Worm (Caenorhabditis elegans): ENCODE measurements around the gene F01D5.10.

Gene F01D5.10

DNA sequence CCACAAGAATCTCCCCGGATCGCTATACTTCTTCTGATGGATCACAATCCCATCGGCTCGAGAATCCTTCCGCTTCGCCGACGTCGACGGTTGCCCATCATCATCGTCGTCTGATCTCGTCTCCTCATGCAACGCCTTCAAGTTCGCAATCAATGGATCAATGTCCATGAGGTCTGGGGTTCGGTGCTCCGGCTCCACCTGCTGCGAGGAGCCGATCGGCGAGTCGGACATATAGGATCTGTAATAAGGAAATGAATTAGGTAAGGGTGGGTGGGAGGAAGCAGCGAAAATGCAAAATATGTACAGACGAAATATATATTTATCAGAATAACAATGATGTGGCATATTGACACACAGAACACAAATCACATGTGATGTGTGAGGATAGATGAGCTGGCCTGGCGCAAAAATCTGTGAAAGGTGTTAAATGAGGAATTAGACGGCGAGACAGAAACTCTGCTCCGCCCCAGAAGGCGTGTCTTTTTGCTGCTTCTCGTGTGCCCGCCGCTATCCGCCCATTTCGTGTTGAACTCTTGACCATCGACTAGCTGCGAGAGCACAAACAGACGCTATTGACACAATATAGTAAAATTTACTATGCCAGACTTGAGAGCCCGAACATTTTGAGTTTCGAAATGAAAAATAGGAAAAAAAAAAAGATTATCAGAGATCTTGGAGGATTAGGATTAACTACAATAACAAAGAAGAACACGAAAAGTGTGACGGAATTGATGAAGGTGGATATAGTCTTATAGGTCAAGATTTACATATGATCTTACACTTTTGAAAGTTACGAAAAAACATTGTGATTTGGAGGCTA lies 16.6 kb upstream of the F01D5.10 start (continued):
- TF ChIP-seq php-3 (GFP tag; IDR thresholded peaks at IDR 0.05) (no peak), hlh-30 (tag; optimal IDR thresholded peaks at IDR 0.05; ENCODE audit: insufficient read depth) (peak; percentile 25), jun-1 (tag; optimal IDR thresholded peaks at IDR 0.05) (no peak), lin-13 (GFP tag; optimal IDR thresholded peaks at IDR 0.05) (no peak), nhr-111 (GFP tag; optimal IDR thresholded peaks at IDR 0.05) (no peak), ctbp-1 (GFP tag; IDR thresholded peaks at IDR 0.05) (no peak), hif-1 (tag; optimal IDR thresholded peaks at IDR 0.05) (peak in 1 of 2 experiments; percentile 1), saeg-2 (GFP tag; IDR thresholded peaks at IDR 0.05) (no peak), skn-1 (tag; optimal IDR thresholded peaks at IDR 0.05) (no peak), hmg-1.1 (GFP tag; IDR thresholded peaks at IDR 0.05) (no peak; the same call in 1 of the 2 replicates), zfp-2 (tag; optimal IDR thresholded peaks at IDR 0.05) (no peak), lim-7 (GFP tag; IDR thresholded peaks at IDR 0.05) (no peak), ztf-7 (tag; optimal IDR thresholded peaks at IDR 0.05) (no peak), arid-1 (GFP tag; conservative IDR thresholded peaks at IDR 0.05) (no peak), aha-1 (tag) (peak; percentile 95), T20F7.1 (GFP tag; optimal IDR thresholded peaks at IDR 0.05) (no peak), attf-4 (tag; optimal IDR thresholded peaks at IDR 0.05) (no peak), nhr-28 (tag; optimal IDR thresholded peaks at IDR 0.05) (no peak), zfp-3 (GFP tag; conservative IDR thresholded peaks at IDR 0.05) (no peak), lir-3 (tag; optimal IDR thresholded peaks at IDR 0.05) (no peak), rbr-2 (tag; optimal IDR thresholded peaks at IDR 0.05) (peak; percentile 15), Y75B8A.6 (GFP tag; IDR thresholded peaks at IDR 0.05) (no peak), zip-2 (tag; optimal IDR thresholded peaks at IDR 0.05) (no peak)

DNA sequence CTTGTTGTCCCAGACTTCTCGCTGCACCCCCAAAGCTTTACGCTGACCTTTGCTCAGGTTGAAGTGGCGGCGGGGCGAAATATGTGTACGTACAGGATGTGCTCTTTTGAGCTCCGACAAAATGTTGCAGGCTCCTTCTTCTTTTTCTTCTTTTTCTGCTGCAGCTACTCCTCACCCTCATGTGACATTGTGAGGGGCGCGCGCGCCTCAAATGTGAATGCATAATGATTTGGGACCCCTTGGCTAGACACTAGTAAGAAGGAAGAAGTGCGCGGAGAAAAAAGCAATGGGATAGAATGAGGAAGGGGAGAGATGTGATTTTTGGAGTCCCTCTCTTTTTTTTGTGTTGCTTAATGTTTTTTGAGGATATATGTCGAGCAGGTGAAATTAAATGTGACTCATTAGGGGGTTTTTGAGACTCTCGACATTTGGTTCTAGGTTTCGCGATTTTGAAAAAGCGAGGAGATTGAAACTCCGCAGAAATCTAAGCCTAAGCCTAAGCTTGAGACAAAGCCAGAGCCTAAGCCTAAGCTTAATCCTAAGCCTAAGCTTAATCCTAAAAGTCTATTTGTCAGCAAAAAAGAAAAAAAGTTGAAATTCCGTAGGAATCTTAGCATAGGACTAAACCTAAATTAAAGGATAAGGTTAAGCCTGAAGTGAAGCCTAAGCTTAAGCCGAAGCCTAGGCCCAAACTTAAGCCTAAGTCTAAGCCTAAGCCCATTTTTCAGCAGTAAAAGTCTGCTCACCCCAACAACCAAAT lies 15.8 kb upstream of the F01D5.10 start:
- no peak for TF ChIP-seq Y5F2A.4 (GFP tag; optimal IDR thresholded peaks at IDR 0.05)
- no peak for TF ChIP-seq ceh-32 (tag; optimal IDR thresholded peaks at IDR 0.05; ENCODE audit: poor library complexity)
- no peak for TF ChIP-seq nhr-76 (tag; optimal IDR thresholded peaks at IDR 0.05)
- TF ChIP-seq egl-43 (GFP tag; IDR thresholded peaks at IDR 0.05), result 0 out of 2 replicates have a peak, but pooled peaks have one; percentile 7
- TF ChIP-seq ctbp-1 (GFP tag; IDR thresholded peaks at IDR 0.05), result peak; percentile 48; the same call in 1 of the 2 replicates
- 0 out of 2 replicates have a peak, but pooled peaks have one; percentile 11 for TF ChIP-seq Y48G9A.11 (GFP tag; IDR thresholded peaks at IDR 0.05)
- no peak for TF ChIP-seq lim-7 (GFP tag; IDR thresholded peaks at IDR 0.05)
- TF ChIP-seq rbr-2 (tag; optimal IDR thresholded peaks at IDR 0.05), result peak; percentile 49
- peak; percentile 46 for TF ChIP-seq mep-1 (tag; optimal IDR thresholded peaks at IDR 0.05)
- TF ChIP-seq F26F4.8 (GFP tag; conservative IDR thresholded peaks at IDR 0.05), result no peak
- TF ChIP-seq nhr-48 (tag; optimal IDR thresholded peaks at IDR 0.05), result no peak
- TF ChIP-seq hif-1 (tag; optimal IDR thresholded peaks at IDR 0.05), result peak in 1 of 2 experiments; percentile 31
- TF ChIP-seq zip-11 (GFP tag; IDR thresholded peaks at IDR 0.05), result no peak
- no peak for TF ChIP-seq lin-1 (GFP tag; IDR thresholded peaks at IDR 0.05)
- TF ChIP-seq unc-130 (GFP tag; optimal IDR thresholded peaks at IDR 0.05), result no peak
- no peak for TF ChIP-seq nhr-77 (tag; optimal IDR thresholded peaks at IDR 0.05)
- TF ChIP-seq F10B5.3 (tag; optimal IDR thresholded peaks at IDR 0.05), result no peak
- TF ChIP-seq daf-12 (tag; optimal IDR thresholded peaks at IDR 0.05), result no peak
- peak; percentile 45 for TF ChIP-seq mes-2 (tag; optimal IDR thresholded peaks at IDR 0.05; ENCODE audit: poor library complexity, severe bottlenecking)
- TF ChIP-seq Y105C5A.15 (GFP tag; IDR thresholded peaks at IDR 0.05), result no peak
- no peak for TF ChIP-seq nhr-11 (tag; optimal IDR thresholded peaks at IDR 0.05)
- no peak for TF ChIP-seq zip-2 (tag; optimal IDR thresholded peaks at IDR 0.05)
- TF ChIP-seq ama-1 (optimal IDR thresholded peaks at IDR 0.05), result no peak
- TF ChIP-seq set-16 (GFP tag; IDR thresholded peaks at IDR 0.05), result peak; percentile 27; the same call in 1 of the 2 replicates
- TF ChIP-seq jun-1 (tag; optimal IDR thresholded peaks at IDR 0.05), result no peak
- no peak for TF ChIP-seq ceh-62 (tag; optimal IDR thresholded peaks at IDR 0.05)
- TF ChIP-seq aly-2 (tag; optimal IDR thresholded peaks at IDR 0.05), result no peak
- no peak for TF ChIP-seq nhr-111 (GFP tag; optimal IDR thresholded peaks at IDR 0.05)
- TF ChIP-seq dmd-6 (GFP tag; IDR thresholded peaks at IDR 0.05), result peak; percentile 35
- TF ChIP-seq lin-15B (tag; optimal IDR thresholded peaks at IDR 0.05), result no peak
- TF ChIP-seq daf-8 (GFP tag; IDR thresholded peaks at IDR 0.05), result no peak
